Fruit fly (Drosophila melanogaster) whole organism, pupa: ENCODE results near the gene CG4789.

Experiments
- CG15710 ChIP-seq: fragments of 200-800 bp; sonication (Bioruptor generic); optimal IDR thresholded peaks from 2 replicates; lab custom pipeline; 2018; ENCODE audit warnings: missing biosample characterization, mild to moderate bottlenecking, missing genetic modification characterization, moderate library complexity
- CG17806 ChIP-seq: fragments of 200-800 bp; sonication (Bioruptor generic); optimal IDR thresholded peaks from 2 replicates; lab custom pipeline; 2018; ENCODE audit warnings: missing biosample characterization, mild to moderate bottlenecking, missing genetic modification characterization, moderate library complexity
- D1 ChIP-seq: fragments of 200-800 bp; sonication (Bioruptor generic); optimal IDR thresholded peaks from 2 replicates; lab custom pipeline; 2018; ENCODE audit warnings: missing biosample characterization, mild to moderate bottlenecking, missing genetic modification characterization, moderate library complexity
- Pif1B ChIP-seq: fragments of 200-800 bp; sonication (Bioruptor generic); optimal IDR thresholded peaks from 3 replicates; lab custom pipeline; 2016; ENCODE audit warnings: missing biosample characterization, missing genetic modification characterization
- rn ChIP-seq: fragments of 200-800 bp; sonication (Bioruptor generic); IDR thresholded peaks from 2 replicates; pipeline ENCODE4 v1.3.6; 2022; ENCODE audit warnings: missing biosample characterization, missing genetic modification characterization

DNA sequence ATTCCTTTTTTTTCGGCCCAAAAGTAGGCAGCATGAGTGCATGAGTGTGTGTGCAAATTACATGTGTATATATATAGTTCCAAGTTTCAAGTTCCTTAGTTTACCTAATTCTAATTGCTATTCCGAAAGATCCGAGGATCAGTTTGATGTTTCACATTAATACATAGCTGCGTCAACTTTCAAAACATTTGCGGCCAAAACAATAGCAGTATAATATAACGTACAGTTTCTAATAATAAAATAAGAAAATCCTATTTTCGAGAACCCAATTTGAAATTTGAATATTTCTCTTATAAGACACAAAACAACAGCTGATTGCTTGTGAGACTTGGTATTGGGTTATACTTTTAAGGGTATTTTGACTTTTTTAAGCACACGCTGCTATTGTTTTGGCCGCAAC, 38.3 kb downstream of the CG4789 start:
- TF ChIP-seq CG15710 (tag; lab: Kevin White, UChicago) (no peak), D1 (tag; lab: Kevin White, UChicago) (no peak), rn (GFP tag; lab: Robert Waterston, UW) (no peak), CG17806 (tag; lab: Kevin White, UChicago) (no peak), Pif1B (no peak)
